Worm (Caenorhabditis elegans) whole organism, early embryonic: ENCODE measurements around the gene Y45G5AM.7.

ENCODE experiments used
- B0310.2 ChIP-seq: sonication (generic microtip); optimal IDR thresholded peaks from 2 replicates; lab custom pipeline; 2016; ENCODE audit warnings: mild to moderate bottlenecking, missing genetic modification characterization, missing compliant biosample characterization
- F13C5.2 ChIP-seq: sonication (generic microtip); optimal IDR thresholded peaks from 2 replicates; lab custom pipeline; 2017; ENCODE audit warnings: mild to moderate bottlenecking, missing genetic modification characterization, inconsistent platforms, missing compliant biosample characterization
- aly-1 ChIP-seq: sonication (generic microtip); optimal IDR thresholded peaks from 2 replicates; lab custom pipeline; 2016; ENCODE audit warnings: missing genetic modification characterization, missing compliant biosample characterization
- ama-1 ChIP-seq: fragments of 150-350 bp; optimal IDR thresholded peaks from 2 replicates; lab custom pipeline; 2014
- ceh-13 ChIP-seq: fragments of 200-800 bp; sonication (Bioruptor generic); optimal IDR thresholded peaks from 2 replicates; lab custom pipeline; 2018; ENCODE audit warnings: mild to moderate bottlenecking, missing genetic modification characterization, missing compliant biosample characterization
- ceh-36 ChIP-seq: sonication (generic microtip); optimal IDR thresholded peaks from 2 replicates; lab custom pipeline; 2016; ENCODE audit warnings: missing genetic modification characterization, inconsistent platforms, missing compliant biosample characterization
- ets-7 ChIP-seq: sonication (generic microtip); optimal IDR thresholded peaks from 2 replicates; lab custom pipeline; 2016; ENCODE audit warnings: missing genotype, missing genetic modification characterization, missing compliant biosample characterization
- flt-1 ChIP-seq: fragments of 200-800 bp; sonication (Bioruptor generic); IDR thresholded peaks from 2 replicates; pipeline ENCODE4 v1.3.6; 2022; ENCODE audit warnings: missing genetic modification characterization, missing compliant biosample characterization
- hmbx-1 ChIP-seq: sonication (generic microtip); optimal IDR thresholded peaks from 2 replicates; lab custom pipeline; 2016; ENCODE audit warnings: mild to moderate bottlenecking, missing genetic modification characterization, missing compliant biosample characterization
- hmg-4 ChIP-seq: fragments of 200-800 bp; sonication (Bioruptor generic); optimal IDR thresholded peaks from 2 replicates; lab custom pipeline; 2018; ENCODE audit warnings: mild to moderate bottlenecking, missing genetic modification characterization, missing compliant biosample characterization
- hnd-1 ChIP-seq: sonication (generic microtip); optimal IDR thresholded peaks from 2 replicates; lab custom pipeline; 2016; ENCODE audit warnings: missing genetic modification characterization, missing compliant biosample characterization
- pes-1 ChIP-seq: fragments of 200-800 bp; sonication (Bioruptor generic); IDR thresholded peaks from 2 replicates; pipeline ENCODE4 v1.3.6; 2022; ENCODE audit warnings: missing genetic modification reagents, missing genetic modification characterization, missing compliant biosample characterization
- scrt-1 ChIP-seq: fragments of 200-800 bp; sonication (Bioruptor generic); IDR thresholded peaks from 2 replicates; pipeline ENCODE4 v1.3.6; 2022; ENCODE audit warnings: missing genetic modification characterization, missing compliant biosample characterization
- sea-1 ChIP-seq: fragments of 200-800 bp; sonication (Bioruptor generic); conservative IDR thresholded peaks from 2 replicates; pipeline ENCODE4 v1.3.6; 2022; ENCODE audit warnings: missing genetic modification characterization, missing compliant biosample characterization
- tbx-11 ChIP-seq: fragments of 200-800 bp; sonication (Bioruptor generic); IDR thresholded peaks from 2 replicates; pipeline ENCODE4 v1.3.6; 2022; ENCODE audit warnings: missing genetic modification characterization, missing compliant biosample characterization
- tra-4 ChIP-seq: sonication (generic microtip); optimal IDR thresholded peaks from 2 replicates; lab custom pipeline; 2017; ENCODE audit warnings: missing genetic modification characterization, missing compliant biosample characterization

Gene Y45G5AM.7

DNA sequence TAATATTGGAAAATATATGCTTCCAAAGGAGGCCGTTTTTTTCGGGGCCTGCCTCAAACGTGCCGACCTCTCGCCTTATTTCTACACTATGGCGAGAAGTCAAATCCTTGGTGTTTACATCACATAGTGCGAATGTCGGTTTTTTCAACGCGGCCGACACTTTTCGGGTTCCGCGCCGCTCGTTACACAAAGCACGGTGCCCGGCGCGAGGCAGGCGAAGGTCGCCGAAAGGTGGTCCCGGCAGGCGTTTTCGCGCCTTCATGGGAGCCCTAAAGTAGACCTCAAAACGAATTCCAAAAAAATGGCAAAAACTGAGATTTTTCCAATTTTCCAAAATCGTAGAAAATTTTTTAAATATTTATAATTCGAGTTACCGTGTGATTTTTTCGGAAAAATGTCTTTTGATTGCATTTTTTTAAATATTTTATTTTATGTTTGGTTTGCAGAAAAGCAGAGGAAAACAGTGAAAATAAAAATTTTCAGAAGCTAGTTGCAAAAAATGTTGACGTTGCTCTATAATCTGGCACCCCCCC lies 44.4 kb downstream of the Y45G5AM.7 start, which contains the start of gene T05B4.12:
TSS of gene T05B4.12 (minus strand) at position 483 of the 533 bp plus-strand sequence.
- TF ChIP-seq ceh-36 (tag; lab: Kevin White, UChicago) (no peak), sea-1 (GFP tag; lab: Robert Waterston, UW) (no peak), F13C5.2 (tag; lab: Kevin White, UChicago) (no peak), hmg-4 (no peak), hnd-1 (tag; lab: Kevin White, UChicago) (no peak), ceh-13 (no peak), ama-1 (lab: Kevin White, UChicago) (no peak)

DNA sequence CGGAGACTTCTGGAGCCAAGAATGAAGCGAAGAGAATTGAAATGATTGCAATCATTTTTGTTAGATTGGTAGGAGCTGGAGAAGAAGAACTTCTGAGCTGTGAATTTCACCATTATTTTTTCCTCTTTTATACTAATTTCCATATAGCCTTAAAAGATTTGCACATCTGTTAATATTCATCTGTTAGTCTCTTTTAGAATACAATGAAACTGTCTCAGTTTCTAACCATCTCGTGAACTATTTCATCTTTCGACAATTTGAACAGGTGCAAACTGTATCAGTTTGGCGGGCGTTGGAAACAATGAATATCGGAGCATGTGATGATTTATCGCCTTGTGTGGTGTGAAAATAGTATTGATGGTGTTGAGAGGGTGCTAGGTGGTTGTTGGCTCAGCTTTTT lies 47.6 kb downstream of the Y45G5AM.7 start, which contains the start of gene phat-5:
TSS of gene phat-5 (minus strand) at position 101 of the 400 bp plus-strand sequence.
- TF ChIP-seq ama-1 (lab: Kevin White, UChicago) (no peak), F13C5.2 (tag; lab: Kevin White, UChicago) (no peak), hnd-1 (tag; lab: Kevin White, UChicago) (no peak)

DNA sequence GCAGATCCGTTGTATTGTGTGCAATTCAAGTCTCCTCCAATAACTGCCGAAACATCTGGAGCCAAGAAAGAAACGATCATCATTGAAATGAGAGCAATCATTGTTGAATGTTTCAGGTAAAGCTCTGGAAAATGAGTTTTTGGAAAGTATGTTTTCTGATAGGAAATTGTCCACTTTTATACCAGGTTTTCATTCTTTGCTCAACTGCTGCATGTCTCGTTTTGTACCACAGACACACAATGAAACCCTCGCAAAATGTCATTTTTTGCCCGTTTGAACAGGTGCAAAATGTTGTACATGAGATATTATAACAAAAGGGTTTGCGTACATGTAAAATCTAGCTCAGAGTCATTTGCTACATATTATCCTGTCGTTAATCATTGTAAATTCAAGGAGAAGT lies 49.4 kb downstream of the Y45G5AM.7 start, which contains the start of gene T05B4.10:
TSS of gene T05B4.10 (minus strand) at position 101 of the 400 bp plus-strand sequence.
- TF ChIP-seq tra-4 (tag; lab: Kevin White, UChicago) = no peak
- TF ChIP-seq sea-1 (GFP tag; lab: Robert Waterston, UW) = no peak
- no peak for TF ChIP-seq B0310.2 (tag; lab: Kevin White, UChicago)
- TF ChIP-seq scrt-1 (GFP tag; lab: Robert Waterston, UW) = no peak
- no peak for TF ChIP-seq tbx-11 (GFP tag; lab: Robert Waterston, UW)
- no peak for TF ChIP-seq hmg-4
- no peak for TF ChIP-seq ceh-36 (tag; lab: Kevin White, UChicago)
- no peak for TF ChIP-seq hmbx-1 (tag; lab: Kevin White, UChicago)
- TF ChIP-seq aly-1 = no peak
- TF ChIP-seq pes-1 (GFP tag; lab: Robert Waterston, UW) = no peak
- TF ChIP-seq ets-7 (tag; lab: Kevin White, UChicago) = no peak
- no peak for TF ChIP-seq flt-1 (GFP tag; lab: Robert Waterston, UW)
- no peak for TF ChIP-seq ceh-13
- TF ChIP-seq hnd-1 (tag; lab: Kevin White, UChicago) = no peak
- TF ChIP-seq F13C5.2 (tag; lab: Kevin White, UChicago) = no peak
- TF ChIP-seq ama-1 (lab: Kevin White, UChicago) = no peak

DNA sequence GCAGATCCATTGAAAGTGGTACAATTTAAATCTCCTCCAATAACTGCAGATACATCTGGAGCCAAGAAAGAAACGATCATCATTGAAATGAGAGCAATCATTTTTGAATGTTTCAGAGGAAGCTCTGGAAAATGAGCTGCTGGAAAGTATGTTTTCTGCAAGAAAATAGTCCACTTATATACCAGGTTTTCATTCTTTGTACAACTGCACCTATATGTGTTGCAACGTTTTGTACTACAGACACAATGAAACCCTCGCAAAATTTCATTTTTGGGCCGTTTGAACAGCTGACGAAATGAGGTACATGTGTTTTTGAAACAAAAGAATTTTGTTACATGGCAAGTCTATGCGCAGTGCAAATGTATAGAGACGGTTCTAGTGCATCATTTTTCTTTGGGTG lies 51.7 kb downstream of the Y45G5AM.7 start, which contains the start of gene T05B4.9:
TSS of gene T05B4.9 (minus strand) at position 101 of the 400 bp plus-strand sequence.
- TF ChIP-seq tra-4 (tag; lab: Kevin White, UChicago) (no peak), hmg-4 (no peak), flt-1 (GFP tag; lab: Robert Waterston, UW) (no peak), F13C5.2 (tag; lab: Kevin White, UChicago) (no peak), aly-1 (no peak), ama-1 (lab: Kevin White, UChicago) (no peak), B0310.2 (tag; lab: Kevin White, UChicago) (no peak), ceh-36 (tag; lab: Kevin White, UChicago) (no peak)
